Fruit fly (Drosophila melanogaster) whole organism, pupa: ENCODE data around the gene ftz.
A peak's percentile ranks its signal among the peaks of the same experiment; 100 is the strongest.

Experiments
- CG10348 ChIP-seq: fragments of 200-800 bp; sonication (Bioruptor generic); IDR thresholded peaks from 2 replicates; pipeline ENCODE4 v1.3.6; 2022; ENCODE audit warnings: missing biosample characterization, missing genetic modification characterization
- CG12605 ChIP-seq: fragments of 200-800 bp; sonication (Bioruptor generic); IDR thresholded peaks from 2 replicates; pipeline ENCODE4 v1.3.6; 2022; ENCODE audit warnings: missing biosample characterization, missing genetic modification characterization
- CG13204 ChIP-seq: fragments of 200-800 bp; sonication (Bioruptor generic); optimal IDR thresholded peaks from 2 replicates; lab custom pipeline; 2018; ENCODE audit warnings: missing biosample characterization, mild to moderate bottlenecking, missing genetic modification characterization, moderate library complexity
- CG14655 ChIP-seq: fragments of 200-800 bp; sonication (Bioruptor generic); optimal IDR thresholded peaks from 3 replicates; lab custom pipeline; 2017; ENCODE audit warnings: mild to moderate bottlenecking, missing biosample characterization, missing genetic modification reagents, missing genetic modification characterization
- CG15710 ChIP-seq: fragments of 200-800 bp; sonication (Bioruptor generic); optimal IDR thresholded peaks from 2 replicates; lab custom pipeline; 2018; ENCODE audit warnings: missing biosample characterization, mild to moderate bottlenecking, missing genetic modification characterization, moderate library complexity
- CG17806 ChIP-seq: fragments of 200-800 bp; sonication (Bioruptor generic); optimal IDR thresholded peaks from 2 replicates; lab custom pipeline; 2018; ENCODE audit warnings: missing biosample characterization, mild to moderate bottlenecking, missing genetic modification characterization, moderate library complexity
- CG32121 ChIP-seq: fragments of 200-800 bp; sonication (Bioruptor generic); IDR thresholded peaks from 2 replicates; pipeline ENCODE4 v1.3.6; 2022; ENCODE audit warnings: missing biosample characterization, missing genetic modification characterization
- CG34367 ChIP-seq: fragments of 200-800 bp; sonication (Bioruptor generic); optimal IDR thresholded peaks from 2 replicates; lab custom pipeline; 2018; ENCODE audit warnings: missing biosample characterization, mild to moderate bottlenecking, missing genetic modification characterization
- CG4496 ChIP-seq: fragments of 200-800 bp; sonication (Bioruptor generic); IDR thresholded peaks from 3 replicates; pipeline ENCODE4 v1.3.6; 2022; ENCODE audit warnings: missing biosample characterization, missing genetic modification characterization
- CG8159 ChIP-seq: fragments of 200-800 bp; sonication (Bioruptor generic); optimal IDR thresholded peaks from 3 replicates; lab custom pipeline; 2018; ENCODE audit warnings: missing biosample characterization, mild to moderate bottlenecking, missing genetic modification characterization, moderate library complexity
- CG8301 ChIP-seq: fragments of 200-800 bp; sonication (Bioruptor generic); optimal IDR thresholded peaks from 2 replicates; lab custom pipeline; 2018; ENCODE audit warnings: missing biosample characterization, mild to moderate bottlenecking, missing genetic modification characterization
- CG9948 ChIP-seq: fragments of 200-800 bp; sonication (Bioruptor generic); optimal IDR thresholded peaks from 2 replicates; lab custom pipeline; 2018; ENCODE audit warnings: missing biosample characterization, mild to moderate bottlenecking, missing genetic modification characterization, moderate library complexity
- D1 ChIP-seq: fragments of 200-800 bp; sonication (Bioruptor generic); optimal IDR thresholded peaks from 2 replicates; lab custom pipeline; 2018; ENCODE audit warnings: missing biosample characterization, mild to moderate bottlenecking, missing genetic modification characterization, moderate library complexity
- EcR ChIP-seq: fragments of 200-800 bp; sonication (Bioruptor generic); optimal IDR thresholded peaks from 3 replicates; lab custom pipeline; 2019; ENCODE audit warnings: missing biosample characterization, missing genetic modification characterization, mild to moderate bottlenecking, moderate library complexity, missing genetic modification reagents
- Ets98B ChIP-seq: fragments of 200-800 bp; sonication (Bioruptor generic); IDR thresholded peaks from 2 replicates; pipeline ENCODE4 v1.3.6; 2022; ENCODE audit warnings: missing biosample characterization, missing genetic modification characterization
- Pif1A ChIP-seq: fragments of 200-800 bp; sonication (Bioruptor generic); optimal IDR thresholded peaks from 3 replicates; lab custom pipeline; 2016; ENCODE audit warnings: missing biosample characterization, missing genetic modification characterization
- Pif1B ChIP-seq: fragments of 200-800 bp; sonication (Bioruptor generic); optimal IDR thresholded peaks from 3 replicates; lab custom pipeline; 2016; ENCODE audit warnings: missing biosample characterization, missing genetic modification characterization
- Snoo ChIP-seq: fragments of 200-800 bp; sonication (Bioruptor generic); optimal IDR thresholded peaks from 3 replicates; lab custom pipeline; 2017; ENCODE audit warnings: missing biosample characterization, mild to moderate bottlenecking, missing genetic modification characterization, inconsistent platforms
- fd96Ca ChIP-seq: fragments of 200-800 bp; sonication (Bioruptor generic); IDR thresholded peaks from 3 replicates; pipeline ENCODE4 v1.3.6; 2022; ENCODE audit warnings: missing biosample characterization, missing genetic modification characterization
- gl ChIP-seq: fragments of 200-800 bp; sonication (Bioruptor generic); optimal IDR thresholded peaks from 2 replicates; lab custom pipeline; 2018; ENCODE audit warnings: missing biosample characterization, mild to moderate bottlenecking, missing genetic modification characterization
- rn ChIP-seq: fragments of 200-800 bp; sonication (Bioruptor generic); IDR thresholded peaks from 2 replicates; pipeline ENCODE4 v1.3.6; 2022; ENCODE audit warnings: missing biosample characterization, missing genetic modification characterization

The ftz gene

dm6 chr3R:6817977-6818903, 45.9 kb upstream of the ftz start:
- TF ChIP-seq CG8301 (tag; lab: Kevin White, UChicago) (peak; percentile 28), CG15710 (tag; lab: Kevin White, UChicago) (no peak), CG4496 (GFP tag; lab: Robert Waterston, UW) (0 out of 3 replicates have a peak, but pooled peaks have one; percentile 39), CG34367 (tag; lab: Kevin White, UChicago) (no peak), CG14655 (GFP tag; lab: Kevin White, UChicago) (peak; percentile 25), Pif1A (GFP tag; lab: Kevin White, UChicago) (peak; percentile 17), Snoo (tag; lab: Kevin White, UChicago) (peak; percentile 11), CG32121 (GFP tag; lab: Robert Waterston, UW) (peak; percentile 54), rn (GFP tag; lab: Robert Waterston, UW) (0 out of 2 replicates have a peak, but pooled peaks have one; percentile 7), Ets98B (GFP tag; lab: Robert Waterston, UW) (peak; percentile 64)

- TF ChIP-seq CG32121 (GFP tag; lab: Robert Waterston, UW) (no peak; the same call in 1 of the 2 replicates), D1 (tag; lab: Kevin White, UChicago) (peak; percentile 62), CG14655 (GFP tag; lab: Kevin White, UChicago) (peak; percentile 7), CG4496 (GFP tag; lab: Robert Waterston, UW) (no peak; the same call in 2 of the 3 replicates), EcR (GFP tag; lab: Kevin White, UChicago) (no peak), Pif1A (GFP tag; lab: Kevin White, UChicago) (no peak)
These were observed 45.1 kb upstream of the ftz start for dm6 chr3R:6818904-6819595.

dm6 chr3R:6826865-6827264, 37.3 kb upstream of the ftz start:
- TF ChIP-seq rn (GFP tag; lab: Robert Waterston, UW) (no peak), Pif1A (GFP tag; lab: Kevin White, UChicago) (no peak), CG15710 (tag; lab: Kevin White, UChicago) (no peak), fd96Ca (GFP tag; lab: Robert Waterston, UW) (no peak)

- TF ChIP-seq EcR (GFP tag; lab: Kevin White, UChicago), result no peak
- no peak for TF ChIP-seq D1 (tag; lab: Kevin White, UChicago)
- TF ChIP-seq CG9948 (tag; lab: Kevin White, UChicago), result no peak
- TF ChIP-seq rn (GFP tag; lab: Robert Waterston, UW), result no peak
- no peak for TF ChIP-seq CG10348 (GFP tag; lab: Robert Waterston, UW)
- no peak for TF ChIP-seq CG32121 (GFP tag; lab: Robert Waterston, UW)
- no peak for TF ChIP-seq gl (tag; lab: Kevin White, UChicago)
- no peak for TF ChIP-seq CG4496 (GFP tag; lab: Robert Waterston, UW)
- TF ChIP-seq CG17806 (tag; lab: Kevin White, UChicago), result no peak
- TF ChIP-seq CG12605 (GFP tag; lab: Robert Waterston, UW), result no peak
- no peak for TF ChIP-seq Pif1A (GFP tag; lab: Kevin White, UChicago)
- no peak for TF ChIP-seq CG34367 (tag; lab: Kevin White, UChicago)
- no peak for TF ChIP-seq CG14655 (GFP tag; lab: Kevin White, UChicago)
- no peak for TF ChIP-seq CG8159 (tag; lab: Kevin White, UChicago)
- no peak for TF ChIP-seq CG13204 (GFP tag; lab: Kevin White, UChicago)
- no peak for TF ChIP-seq CG15710 (tag; lab: Kevin White, UChicago)
These were observed 35.9 kb upstream of the ftz start for dm6 chr3R:6828272-6828671.

dm6 chr3R:6831698-6832097, 32.4 kb upstream of the ftz start:
- TF ChIP-seq CG17806 (tag; lab: Kevin White, UChicago) (no peak), Pif1A (GFP tag; lab: Kevin White, UChicago) (no peak), D1 (tag; lab: Kevin White, UChicago) (no peak), CG12605 (GFP tag; lab: Robert Waterston, UW) (no peak), CG34367 (tag; lab: Kevin White, UChicago) (no peak), Pif1B (GFP tag; lab: Kevin White, UChicago) (no peak), fd96Ca (GFP tag; lab: Robert Waterston, UW) (no peak), CG8159 (tag; lab: Kevin White, UChicago) (no peak), CG15710 (tag; lab: Kevin White, UChicago) (no peak), CG4496 (GFP tag; lab: Robert Waterston, UW) (no peak), CG9948 (tag; lab: Kevin White, UChicago) (no peak), CG10348 (GFP tag; lab: Robert Waterston, UW) (no peak), CG32121 (GFP tag; lab: Robert Waterston, UW) (no peak), CG8301 (tag; lab: Kevin White, UChicago) (no peak), EcR (GFP tag; lab: Kevin White, UChicago) (no peak), rn (GFP tag; lab: Robert Waterston, UW) (no peak), gl (tag; lab: Kevin White, UChicago) (no peak), CG13204 (GFP tag; lab: Kevin White, UChicago) (no peak), Snoo (tag; lab: Kevin White, UChicago) (no peak), CG14655 (GFP tag; lab: Kevin White, UChicago) (no peak)
